Fruit fly (Drosophila melanogaster) whole organism, embryonic: Measurements from ENCODE around the gene CG42699.

Source experiments
- Blimp-1 ChIP-seq: fragments of 200-800 bp; sonication (Bioruptor generic); optimal IDR thresholded peaks from 3 replicates; lab custom pipeline; 2018; ENCODE audit warnings: missing biosample characterization, missing genetic modification characterization, mild to moderate bottlenecking, moderate library complexity, missing genetic modification reagents
- CG10431 ChIP-seq: fragments of 200-800 bp; sonication (Bioruptor generic); optimal IDR thresholded peaks from 3 replicates; lab custom pipeline; 2018; ENCODE audit warnings: missing biosample characterization, mild to moderate bottlenecking, missing genetic modification characterization
- CG15073 ChIP-seq: fragments of 200-800 bp; sonication (Bioruptor generic); optimal IDR thresholded peaks from 2 replicates; lab custom pipeline; 2016; ENCODE audit warnings: missing biosample characterization, missing genetic modification characterization
- CG1602 ChIP-seq: fragments of 200-800 bp; sonication (Bioruptor generic); optimal IDR thresholded peaks from 3 replicates; lab custom pipeline; 2016; ENCODE audit warnings: missing biosample characterization, missing genetic modification characterization
- CG17361 ChIP-seq: fragments of 200-800 bp; sonication (Bioruptor generic); IDR thresholded peaks from 3 replicates; pipeline ENCODE4 v1.3.6; 2022; ENCODE audit warnings: missing biosample characterization, missing genetic modification characterization
- CG30403 ChIP-seq: fragments of 200-800 bp; sonication (Bioruptor generic); optimal IDR thresholded peaks from 3 replicates; lab custom pipeline; 2016; ENCODE audit warnings: missing biosample characterization, missing genetic modification characterization
- CG32767 ChIP-seq: fragments of 200-800 bp; sonication (Bioruptor generic); IDR thresholded peaks from 2 replicates; pipeline ENCODE4 v1.3.6; 2022; ENCODE audit warnings: missing biosample characterization, missing genetic modification characterization
- CG3407 ChIP-seq: fragments of 200-800 bp; sonication (Bioruptor generic); optimal IDR thresholded peaks from 2 replicates; lab custom pipeline; 2018; ENCODE audit warnings: missing biosample characterization, mild to moderate bottlenecking, missing genetic modification characterization
- CG4360 ChIP-seq: fragments of 200-800 bp; sonication (Bioruptor generic); IDR thresholded peaks from 2 replicates; pipeline ENCODE4 v1.3.6; 2022; ENCODE audit warnings: missing biosample characterization, missing genetic modification characterization
- CG6254 ChIP-seq: fragments of 200-800 bp; sonication (Bioruptor generic); optimal IDR thresholded peaks from 3 replicates; lab custom pipeline; 2017; ENCODE audit warnings: mild to moderate bottlenecking, missing biosample characterization, missing genetic modification reagents, missing genetic modification characterization
- CG6813 ChIP-seq: fragments of 200-800 bp; sonication (Bioruptor generic); optimal IDR thresholded peaks from 2 replicates; lab custom pipeline; 2017; ENCODE audit warnings: missing biosample characterization, missing genetic modification characterization, mild to moderate bottlenecking, moderate library complexity, missing genetic modification reagents
- CG7987 ChIP-seq: fragments of 200-800 bp; sonication (Bioruptor generic); optimal IDR thresholded peaks from 2 replicates; lab custom pipeline; 2018; ENCODE audit warnings: missing biosample characterization, mild to moderate bottlenecking, missing genetic modification characterization, moderate library complexity
- CG8281 ChIP-seq: fragments of 200-800 bp; sonication (Bioruptor generic); optimal IDR thresholded peaks from 2 replicates; lab custom pipeline; 2018; ENCODE audit warnings: missing biosample characterization, mild to moderate bottlenecking, missing genetic modification characterization, moderate library complexity
- CG8478 ChIP-seq: fragments of >200 bp; optimal IDR thresholded peaks from 2 replicates; lab custom pipeline; 2018
- CG9215 ChIP-seq: fragments of 200-800 bp; sonication (Bioruptor generic); IDR thresholded peaks from 2 replicates; pipeline ENCODE4 v1.3.6; 2022; ENCODE audit warnings: missing biosample characterization, missing genetic modification characterization
- CG9817 ChIP-seq: fragments of 200-800 bp; sonication (Bioruptor generic); optimal IDR thresholded peaks from 2 replicates; lab custom pipeline; 2018; ENCODE audit warnings: missing biosample characterization, mild to moderate bottlenecking, missing genetic modification characterization, moderate library complexity
- Dbx ChIP-seq: fragments of 200-800 bp; sonication (Bioruptor generic); IDR thresholded peaks from 3 replicates; pipeline ENCODE4 v1.3.6; 2022; ENCODE audit warnings: missing biosample characterization, missing genetic modification characterization
- Deaf1 ChIP-seq: fragments of 200-800 bp; optimal IDR thresholded peaks from 3 replicates; lab custom pipeline; 2019; ENCODE audit warnings: missing biosample characterization, mild to moderate bottlenecking, missing genetic modification characterization, moderate library complexity
- Dek ChIP-seq: fragments of 200-800 bp; sonication (Bioruptor generic); optimal IDR thresholded peaks from 3 replicates; lab custom pipeline; 2019; ENCODE audit warnings: missing biosample characterization, mild to moderate bottlenecking, missing genetic modification characterization, moderate library complexity
- MESR4 ChIP-seq: fragments of 200-800 bp; sonication (Bioruptor generic); optimal IDR thresholded peaks from 2 replicates; lab custom pipeline; 2018; ENCODE audit warnings: missing biosample characterization, mild to moderate bottlenecking, missing genetic modification characterization, moderate library complexity
- PHDP ChIP-seq: fragments of 200-800 bp; sonication (Bioruptor generic); optimal IDR thresholded peaks from 3 replicates; lab custom pipeline; 2018; ENCODE audit warnings: missing biosample characterization, mild to moderate bottlenecking, missing genetic modification characterization, moderate library complexity
- Ravus ChIP-seq: fragments of 200-800 bp; sonication (Bioruptor generic); IDR thresholded peaks from 2 replicates; pipeline ENCODE4 v1.3.6; 2022; ENCODE audit warnings: missing biosample characterization, missing genetic modification characterization
- Scr ChIP-seq: fragments of 200-800 bp; sonication (Bioruptor generic); IDR thresholded peaks from 2 replicates; pipeline ENCODE4 v1.3.6; 2022; ENCODE audit warnings: missing biosample characterization, missing genetic modification characterization; ENCODE audit not compliant: partially characterized antibody
- Sin3A ChIP-seq: fragments of >200 bp; optimal IDR thresholded peaks from 2 replicates; lab custom pipeline; 2018
- Sry-δ ChIP-seq: fragments of 200-800 bp; sonication (Bioruptor generic); optimal IDR thresholded peaks from 2 replicates; lab custom pipeline; 2016; ENCODE audit warnings: missing biosample characterization, missing genetic modification characterization
- Trl ChIP-seq, 3 experiments: fragments of >200 bp in 2 of 3; fragments of 200-800 bp in 1 of 3; sonication (Bioruptor generic) in 1 of 3; optimal IDR thresholded peaks; 2 replicates in 1 of 3; 3 replicates in 2 of 3; lab custom pipeline; 2016 to 2017; ENCODE audit warnings: missing biosample characterization in 1 of 3, missing genetic modification characterization in 1 of 3
- Vsx1 ChIP-seq: fragments of 200-800 bp; sonication (Bioruptor generic); optimal IDR thresholded peaks from 2 replicates; lab custom pipeline; 2017; ENCODE audit warnings: missing biosample characterization, mild to moderate bottlenecking, missing genetic modification characterization, missing genetic modification reagents
- az2 ChIP-seq: fragments of 200-800 bp; sonication (Bioruptor generic); optimal IDR thresholded peaks from 3 replicates; lab custom pipeline; 2016; ENCODE audit warnings: missing biosample characterization, missing genetic modification characterization
- chm ChIP-seq: fragments of 200-800 bp; sonication (Bioruptor generic); IDR thresholded peaks from 2 replicates; pipeline ENCODE4 v1.3.6; 2022; ENCODE audit warnings: missing biosample characterization, missing genetic modification characterization
- ewg ChIP-seq: fragments of 200-800 bp; sonication (Bioruptor generic); optimal IDR thresholded peaks from 3 replicates; lab custom pipeline; 2017; ENCODE audit warnings: mild to moderate bottlenecking, missing biosample characterization, missing genetic modification reagents, missing genetic modification characterization
- ftz-f1 ChIP-seq: fragments of 200-800 bp; sonication (Bioruptor generic); optimal IDR thresholded peaks from 2 replicates; lab custom pipeline; 2016; ENCODE audit warnings: missing biosample characterization, missing genetic modification characterization
- jumu ChIP-seq: fragments of 200-800 bp; sonication (Bioruptor generic); optimal IDR thresholded peaks from 3 replicates; lab custom pipeline; 2016; ENCODE audit warnings: missing biosample characterization, missing genetic modification characterization
- pan ChIP-seq, 4 experiments: fragments of >200 bp in 3 of 4; fragments of 200-800 bp in 1 of 4; sonication (Bioruptor generic) in 1 of 4; optimal IDR thresholded peaks in 3 of 4; IDR thresholded peaks in 1 of 4; 2 replicates each; pipeline versions ENCODE4 v1.3.6 to Lab custom; 2017 to 2022; ENCODE audit warnings: missing biosample characterization in 2 of 4, missing genetic modification characterization in 2 of 4, mixed read lengths in 1 of 4
- repo ChIP-seq: fragments of 200-800 bp; sonication (Bioruptor generic); optimal IDR thresholded peaks from 2 replicates; lab custom pipeline; 2016; ENCODE audit warnings: missing biosample characterization, missing genetic modification characterization
- slp2 ChIP-seq: fragments of 200-800 bp; sonication (Bioruptor generic); optimal IDR thresholded peaks from 2 replicates; lab custom pipeline; 2016; ENCODE audit warnings: missing biosample characterization, missing genetic modification characterization
- stc ChIP-seq: fragments of 200-800 bp; sonication (Bioruptor generic); IDR thresholded peaks from 2 replicates; pipeline ENCODE4 v1.3.6; 2022; ENCODE audit warnings: missing biosample characterization, missing genetic modification characterization
- stwl ChIP-seq: fragments of 200-800 bp; sonication (Bioruptor generic); optimal IDR thresholded peaks from 3 replicates; lab custom pipeline; 2018; ENCODE audit warnings: missing biosample characterization, mild to moderate bottlenecking, missing genetic modification characterization, moderate library complexity
- tll ChIP-seq, 2 experiments: fragments of 200-800 bp in 1 of 2; fragments of >200 bp in 1 of 2; sonication (Bioruptor generic) in 1 of 2; optimal IDR thresholded peaks; 2 replicates each; lab custom pipeline; 2017 to 2019; ENCODE audit warnings: missing biosample characterization in 2 of 2, missing genetic modification characterization in 2 of 2, mild to moderate bottlenecking in 1 of 2, moderate library complexity in 1 of 2
- vvl ChIP-seq: fragments of 200-800 bp; sonication (Bioruptor generic); IDR thresholded peaks from 2 replicates; pipeline ENCODE4 v1.3.6; 2022; ENCODE audit warnings: missing biosample characterization, missing genetic modification characterization
- z ChIP-seq: fragments of 200-800 bp; sonication (Bioruptor generic); IDR thresholded peaks from 3 replicates; pipeline ENCODE4 v1.3.6; 2022; ENCODE audit warnings: missing biosample characterization, missing genetic modification characterization

CG42699 gene

dm6 chrX:5770730-5771181, 6.4 kb downstream of the CG42699 start, which contains the start of gene CG3097 (continued):
- TF ChIP-seq CG4360 (peak; percentile 83), stwl (peak; percentile 37), CG8478 (lab: Kevin White, UChicago) (peak; percentile 80), z (GFP tag; lab: Robert Waterston, UW) (peak; percentile 99), CG6254 (GFP tag; lab: Kevin White, UChicago) (no peak), repo (no peak), chm (no peak), CG15073 (GFP tag; lab: Kevin White, UChicago) (no peak), Ravus (GFP tag; lab: Robert Waterston, UW) (no peak), CG9817 (tag; lab: Kevin White, UChicago) (no peak), stc (no peak), CG1602 (GFP tag; lab: Kevin White, UChicago) (no peak), CG6813 (GFP tag; lab: Kevin White, UChicago) (no peak), CG3407 (no peak), Dbx (GFP tag; lab: Robert Waterston, UW) (no peak), tll (GFP tag; optimal IDR thresholded peaks at IDR 0.05; lab: Kevin White, UChicago) (no peak), Sry-δ (GFP tag; lab: Kevin White, UChicago) (no peak), CG30403 (no peak), Dek (tag; lab: Kevin White, UChicago) (no peak), CG17361 (GFP tag; lab: Robert Waterston, UW) (no peak), Scr (peak; percentile 36), jumu (GFP tag; lab: Kevin White, UChicago) (no peak), az2 (GFP tag; lab: Kevin White, UChicago) (no peak), Deaf1 (no peak), slp2 (GFP tag; lab: Kevin White, UChicago) (no peak), PHDP (tag; lab: Kevin White, UChicago) (no peak), pan (optimal IDR thresholded peaks at IDR 0.05; lab: Kevin White, UChicago) (no peak), pan (GFP tag; optimal IDR thresholded peaks at IDR 0.05 in 1 of 2, IDR thresholded peaks at IDR 0.05 in 1 of 2) (no peak), CG7987 (GFP tag; lab: Kevin White, UChicago) (no peak)
- TF ChIP-seq, all 482 proteins: peak for 45

- peak; percentile 98 for TF ChIP-seq Blimp-1 (GFP tag; lab: Kevin White, UChicago)
- TF ChIP-seq ewg, result no peak
- no peak for TF ChIP-seq CG9817 (tag; lab: Kevin White, UChicago)
- no peak for TF ChIP-seq Vsx1 (GFP tag; lab: Kevin White, UChicago)
- no peak for TF ChIP-seq Sin3A (lab: Kevin White, UChicago)
- peak in 1 of 2 experiments; percentile 48 for TF ChIP-seq Trl (optimal IDR thresholded peaks at IDR 0.05; lab: Kevin White, UChicago)
- TF ChIP-seq Trl (GFP tag; optimal IDR thresholded peaks at IDR 0.05; lab: Kevin White, UChicago), result no peak
- TF ChIP-seq CG32767 (GFP tag; lab: Robert Waterston, UW), result no peak
- TF ChIP-seq CG10431 (GFP tag; lab: Kevin White, UChicago), result peak; percentile 38
Measured at dm6 chrX:5772409-5772808, 8.1 kb downstream of the CG42699 start.

- TF ChIP-seq CG8281 (tag; lab: Kevin White, UChicago), result peak; percentile 40
- peak; percentile 22; the same call in 1 of the 2 replicates for TF ChIP-seq vvl (GFP tag; lab: Robert Waterston, UW)
- no peak for TF ChIP-seq MESR4 (GFP tag; lab: Kevin White, UChicago)
- no peak for TF ChIP-seq ftz-f1 (GFP tag; lab: Kevin White, UChicago)
- no peak for TF ChIP-seq CG9215 (GFP tag; lab: Robert Waterston, UW)
- TF ChIP-seq, all 482 proteins: peak for 2
Measured at dm6 chrX:5776547-5776946, 12.2 kb downstream of the CG42699 start, which contains the start of gene CG42264. TSS of gene CG42264 (minus strand) at chrX:5776647.
